Fruit fly (Drosophila melanogaster): ENCODE data around the gene eIF4E4.

DNA sequence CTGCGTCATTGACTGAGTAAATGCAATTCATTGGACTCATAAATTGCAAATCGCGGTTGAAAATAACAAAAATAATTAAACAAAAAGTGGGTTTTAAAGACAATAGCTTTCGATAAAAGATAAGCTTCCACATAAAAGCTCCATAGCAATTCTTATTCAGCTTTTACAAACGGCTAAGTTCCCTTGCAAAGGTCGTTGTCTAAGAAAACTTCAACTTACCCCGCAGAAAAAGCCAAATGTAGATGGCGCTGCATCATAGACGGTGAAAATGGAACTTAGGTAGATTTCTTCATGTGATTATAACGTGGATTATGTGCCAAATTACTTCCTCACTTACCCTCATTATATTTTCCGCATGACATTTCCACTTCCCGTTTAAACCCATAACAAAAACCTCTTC is 23.5 kb upstream of the eIF4E4 start:
- no peak for TF ChIP-seq CG8478 (optimal IDR thresholded peaks at IDR 0.05)
- no peak for TF ChIP-seq psq (optimal IDR thresholded peaks at IDR 0.05)
- TF ChIP-seq Dll (optimal IDR thresholded peaks at IDR 0.05): no peak
- no peak for TF ChIP-seq usp (GFP tag; optimal IDR thresholded peaks at IDR 0.05)
- TF ChIP-seq EcR (GFP tag; optimal IDR thresholded peaks at IDR 0.05): no peak
- TF ChIP-seq pan (optimal IDR thresholded peaks at IDR 0.05): no peak
